Fruit fly (Drosophila melanogaster) whole organism, embryonic: ENCODE results near the gene Secp43.

Source experiments
- CG10565 ChIP-seq: fragments of 200-800 bp; sonication (Bioruptor generic); optimal IDR thresholded peaks from 3 replicates; lab custom pipeline; 2016; ENCODE audit warnings: missing biosample characterization, mild to moderate bottlenecking, missing genetic modification characterization
- CG11456 ChIP-seq: fragments of 200-800 bp; sonication (Bioruptor generic); IDR thresholded peaks from 3 replicates; pipeline ENCODE4 v1.3.6; 2022; ENCODE audit warnings: missing biosample characterization, missing genetic modification characterization
- CG15601 ChIP-seq: fragments of 200-800 bp; sonication (Bioruptor generic); optimal IDR thresholded peaks from 3 replicates; lab custom pipeline; 2019; ENCODE audit warnings: missing biosample characterization, mild to moderate bottlenecking, missing genetic modification characterization, moderate library complexity
- CG17186 ChIP-seq: fragments of 200-800 bp; sonication (Bioruptor generic); optimal IDR thresholded peaks from 3 replicates; lab custom pipeline; 2017; ENCODE audit warnings: missing biosample characterization, missing genetic modification reagents, missing genetic modification characterization
- CG18011 ChIP-seq: fragments of 200-800 bp; sonication (Bioruptor generic); optimal IDR thresholded peaks from 2 replicates; lab custom pipeline; 2017; ENCODE audit warnings: missing biosample characterization, missing genetic modification characterization, mild to moderate bottlenecking, moderate library complexity, missing genotype
- CG30403 ChIP-seq: fragments of 200-800 bp; sonication (Bioruptor generic); optimal IDR thresholded peaks from 3 replicates; lab custom pipeline; 2016; ENCODE audit warnings: missing biosample characterization, missing genetic modification characterization
- CG33557 ChIP-seq: fragments of 200-800 bp; sonication (Bioruptor generic); optimal IDR thresholded peaks from 2 replicates; lab custom pipeline; 2019; ENCODE audit warnings: missing biosample characterization, mild to moderate bottlenecking, missing genetic modification characterization, moderate library complexity
- CG7372 ChIP-seq: fragments of 200-800 bp; sonication (Bioruptor generic); IDR thresholded peaks from 2 replicates; pipeline ENCODE4 v1.3.6; 2022; ENCODE audit warnings: missing biosample characterization, missing genetic modification characterization
- CG9727 ChIP-seq: fragments of 200-800 bp; sonication (Bioruptor generic); optimal IDR thresholded peaks from 3 replicates; lab custom pipeline; 2017; ENCODE audit warnings: missing biosample characterization, mild to moderate bottlenecking, missing genetic modification characterization
- cad ChIP-seq: fragments of >200 bp; optimal IDR thresholded peaks from 2 replicates; lab custom pipeline; 2017; ENCODE audit warnings: missing biosample characterization, missing genetic modification characterization
- mam ChIP-seq: fragments of 200-800 bp; sonication (Bioruptor generic); optimal IDR thresholded peaks from 3 replicates; lab custom pipeline; 2016; ENCODE audit warnings: missing biosample characterization, missing genetic modification characterization
- org-1 ChIP-seq: fragments of 200-800 bp; sonication (Bioruptor generic); optimal IDR thresholded peaks from 2 replicates; lab custom pipeline; 2017; ENCODE audit warnings: missing biosample characterization, missing genetic modification characterization
- unc-4 ChIP-seq: fragments of 200-800 bp; sonication (Bioruptor generic); IDR thresholded peaks from 2 replicates; pipeline ENCODE4 v1.3.6; 2022; ENCODE audit warnings: missing biosample characterization, missing genetic modification characterization; ENCODE audit not compliant: partially characterized antibody
- yki ChIP-seq: fragments of >200 bp; optimal IDR thresholded peaks from 3 replicates; lab custom pipeline; 2018

- no peak for TF ChIP-seq CG11456
- TF ChIP-seq org-1: no peak
- TF ChIP-seq CG17186 (GFP tag; lab: Kevin White, UChicago): no peak
- no peak for TF ChIP-seq cad (GFP tag; lab: Kevin White, UChicago)
- no peak for TF ChIP-seq CG10565 (GFP tag; lab: Kevin White, UChicago)
- TF ChIP-seq unc-4: no peak
- TF ChIP-seq CG30403 (GFP tag; lab: Kevin White, UChicago): no peak
- no peak for TF ChIP-seq CG7372 (GFP tag; lab: Robert Waterston, UW)
- TF ChIP-seq CG33557 (GFP tag; lab: Kevin White, UChicago): no peak
- TF ChIP-seq CG18011 (GFP tag; lab: Kevin White, UChicago): no peak
- no peak for TF ChIP-seq mam (GFP tag; lab: Kevin White, UChicago)
- no peak for TF ChIP-seq yki (lab: Kevin White, UChicago)
- TF ChIP-seq CG15601 (tag; lab: Kevin White, UChicago): no peak
- TF ChIP-seq CG9727 (GFP tag; lab: Kevin White, UChicago): no peak
Observed at dm6 chr2L:4416089-4416488, 38.2 kb downstream of the Secp43 start.
